Fruit fly (Drosophila melanogaster) whole organism, embryonic: ENCODE measurements around the gene CG11294.

Experiments
- Abd-B ChIP-seq: fragments of 200-800 bp; sonication (Bioruptor generic); optimal IDR thresholded peaks from 2 replicates; lab custom pipeline; 2018; ENCODE audit warnings: missing biosample characterization, mild to moderate bottlenecking, missing genetic modification characterization, moderate library complexity
- Ada2b ChIP-seq: fragments of 200-800 bp; sonication (Bioruptor generic); IDR thresholded peaks from 2 replicates; pipeline ENCODE4 v1.3.6; 2022; ENCODE audit warnings: missing biosample characterization, missing genetic modification characterization
- Antp ChIP-seq: fragments of 200-800 bp; sonication (Bioruptor generic); optimal IDR thresholded peaks from 3 replicates; lab custom pipeline; 2016; ENCODE audit warnings: missing biosample characterization, missing genetic modification characterization
- B-H2 ChIP-seq: fragments of 200-800 bp; sonication (Bioruptor generic); optimal IDR thresholded peaks from 2 replicates; lab custom pipeline; 2018; ENCODE audit warnings: missing biosample characterization, mild to moderate bottlenecking, missing genetic modification characterization
- CG12155 ChIP-seq: fragments of 200-800 bp; sonication (Bioruptor generic); optimal IDR thresholded peaks from 3 replicates; lab custom pipeline; 2016; ENCODE audit warnings: missing biosample characterization, missing genetic modification characterization
- CG14050 ChIP-seq: fragments of 200-800 bp; sonication (Bioruptor generic); IDR thresholded peaks from 3 replicates; pipeline ENCODE4 v1.3.6; 2022; ENCODE audit warnings: missing biosample characterization, missing genetic modification characterization
- CG14710 ChIP-seq: fragments of 200-800 bp; sonication (Bioruptor generic); optimal IDR thresholded peaks from 3 replicates; lab custom pipeline; 2019; ENCODE audit warnings: missing biosample characterization, mild to moderate bottlenecking, missing genetic modification characterization, moderate library complexity
- CG15696 ChIP-seq: fragments of 200-800 bp; sonication (Bioruptor generic); optimal IDR thresholded peaks from 2 replicates; lab custom pipeline; 2019; ENCODE audit warnings: missing biosample characterization, mild to moderate bottlenecking, missing genetic modification characterization, moderate library complexity
- CG16863 ChIP-seq: fragments of 200-800 bp; sonication (Bioruptor generic); optimal IDR thresholded peaks from 3 replicates; lab custom pipeline; 2016; ENCODE audit warnings: missing biosample characterization, missing genetic modification characterization
- CG17359 ChIP-seq: fragments of 200-800 bp; sonication (Bioruptor generic); optimal IDR thresholded peaks from 3 replicates; lab custom pipeline; 2018; ENCODE audit warnings: missing biosample characterization, mild to moderate bottlenecking, missing genetic modification characterization, moderate library complexity
- CG2129 ChIP-seq: fragments of 200-800 bp; sonication (Bioruptor generic); IDR thresholded peaks from 2 replicates; pipeline ENCODE4 v1.3.6; 2022; ENCODE audit warnings: missing biosample characterization, missing genetic modification characterization; ENCODE audit not compliant: partially characterized antibody
- CG30020 ChIP-seq: fragments of 200-800 bp; optimal IDR thresholded peaks from 2 replicates; lab custom pipeline; 2019; ENCODE audit warnings: missing biosample characterization, mild to moderate bottlenecking, missing genetic modification characterization, moderate library complexity
- CG43689 ChIP-seq: fragments of 200-800 bp; sonication (Bioruptor generic); IDR thresholded peaks from 2 replicates; pipeline ENCODE4 v1.3.6; 2022; ENCODE audit warnings: missing biosample characterization, missing genetic modification characterization
- CG5245 ChIP-seq: fragments of 200-800 bp; sonication (Bioruptor generic); optimal IDR thresholded peaks from 3 replicates; lab custom pipeline; 2016; ENCODE audit warnings: missing biosample characterization, missing genetic modification characterization
- CG7839 ChIP-seq: fragments of 200-800 bp; sonication (Bioruptor generic); optimal IDR thresholded peaks from 3 replicates; lab custom pipeline; 2018; ENCODE audit warnings: missing biosample characterization, mild to moderate bottlenecking, missing genetic modification characterization, moderate library complexity
- CG8765 ChIP-seq: fragments of 200-800 bp; sonication (Bioruptor generic); IDR thresholded peaks from 2 replicates; pipeline ENCODE4 v1.3.6; 2022; ENCODE audit warnings: missing biosample characterization, missing genetic modification characterization
- CG9215 ChIP-seq: fragments of 200-800 bp; sonication (Bioruptor generic); IDR thresholded peaks from 2 replicates; pipeline ENCODE4 v1.3.6; 2022; ENCODE audit warnings: missing biosample characterization, missing genetic modification characterization
- CG9797 ChIP-seq: fragments of 200-800 bp; sonication (Bioruptor generic); optimal IDR thresholded peaks from 3 replicates; lab custom pipeline; 2018; ENCODE audit warnings: missing biosample characterization, mild to moderate bottlenecking, missing genetic modification characterization
- Dek ChIP-seq: fragments of 200-800 bp; sonication (Bioruptor generic); optimal IDR thresholded peaks from 3 replicates; lab custom pipeline; 2019; ENCODE audit warnings: missing biosample characterization, mild to moderate bottlenecking, missing genetic modification characterization, moderate library complexity
- Doc2 ChIP-seq: fragments of 200-800 bp; sonication (Bioruptor generic); IDR thresholded peaks from 2 replicates; pipeline ENCODE4 v1.3.6; 2022; ENCODE audit warnings: missing biosample characterization, missing genetic modification characterization
- E2f1 ChIP-seq: fragments of 200-800 bp; sonication (Bioruptor generic); IDR thresholded peaks from 2 replicates; pipeline ENCODE4 v1.3.6; 2022; ENCODE audit warnings: missing biosample characterization, missing genetic modification characterization
- Jarid2 ChIP-seq: fragments of 200-800 bp; sonication (Bioruptor generic); optimal IDR thresholded peaks from 3 replicates; lab custom pipeline; 2017; ENCODE audit warnings: mild to moderate bottlenecking, missing biosample characterization, missing genetic modification reagents, missing genetic modification characterization
- MBD-R2 ChIP-seq: fragments of 200-800 bp; sonication (Bioruptor generic); IDR thresholded peaks from 2 replicates; pipeline ENCODE4 v1.3.6; 2022; ENCODE audit warnings: missing biosample characterization, missing genetic modification characterization
- Mes4 ChIP-seq: fragments of 200-800 bp; sonication (Bioruptor generic); optimal IDR thresholded peaks from 2 replicates; lab custom pipeline; 2016; ENCODE audit warnings: missing biosample characterization, missing genetic modification characterization
- Ptx1 ChIP-seq: fragments of 200-800 bp; sonication (Bioruptor generic); IDR thresholded peaks from 2 replicates; pipeline ENCODE4 v1.3.6; 2022; ENCODE audit warnings: missing biosample characterization, missing genetic modification characterization
- Trl ChIP-seq, 3 experiments: fragments of >200 bp in 2 of 3; fragments of 200-800 bp in 1 of 3; sonication (Bioruptor generic) in 1 of 3; optimal IDR thresholded peaks; 2 replicates in 1 of 3; 3 replicates in 2 of 3; lab custom pipeline; 2016 to 2017; ENCODE audit warnings: missing biosample characterization in 1 of 3, missing genetic modification characterization in 1 of 3
- bigmax ChIP-seq: fragments of 200-800 bp; sonication (Bioruptor generic); optimal IDR thresholded peaks from 2 replicates; lab custom pipeline; 2018; ENCODE audit warnings: missing biosample characterization, mild to moderate bottlenecking, missing genetic modification characterization
- cad ChIP-seq: fragments of >200 bp; optimal IDR thresholded peaks from 2 replicates; lab custom pipeline; 2017; ENCODE audit warnings: missing biosample characterization, missing genetic modification characterization
- cas ChIP-seq: fragments of 200-800 bp; sonication (Bioruptor generic); IDR thresholded peaks from 2 replicates; pipeline ENCODE4 v1.3.6; 2022; ENCODE audit warnings: missing biosample characterization, missing genetic modification characterization
- caup ChIP-seq: fragments of 200-800 bp; sonication (Bioruptor generic); optimal IDR thresholded peaks from 3 replicates; lab custom pipeline; 2017; ENCODE audit warnings: missing biosample characterization, mild to moderate bottlenecking, missing genetic modification characterization, moderate library complexity; ENCODE audit not compliant: severe bottlenecking
- cg ChIP-seq: fragments of 200-800 bp; sonication (Bioruptor generic); optimal IDR thresholded peaks from 3 replicates; lab custom pipeline; 2019; ENCODE audit warnings: missing biosample characterization, mild to moderate bottlenecking, missing genetic modification characterization, moderate library complexity
- corto ChIP-seq: fragments of 200-800 bp; sonication (Bioruptor generic); optimal IDR thresholded peaks from 2 replicates; lab custom pipeline; 2016; ENCODE audit warnings: missing biosample characterization, mild to moderate bottlenecking, missing genetic modification characterization, moderate library complexity
- dm ChIP-seq: fragments of 200-800 bp; sonication (Bioruptor generic); optimal IDR thresholded peaks from 3 replicates; lab custom pipeline; 2016; ENCODE audit warnings: missing biosample characterization, missing genetic modification characterization
- dpn ChIP-seq, 2 experiments: fragments of 200-800 bp; sonication (Bioruptor generic); optimal IDR thresholded peaks; 3 replicates each; lab custom pipeline; 2016; ENCODE audit warnings: missing biosample characterization in 2 of 2, missing genetic modification characterization in 2 of 2
- ems ChIP-seq: fragments of 200-800 bp; sonication (Bioruptor generic); optimal IDR thresholded peaks from 3 replicates; lab custom pipeline; 2016; ENCODE audit warnings: missing biosample characterization, missing genetic modification characterization
- esg ChIP-seq: fragments of 200-800 bp; sonication (Bioruptor generic); conservative IDR thresholded peaks from 2 replicates; pipeline ENCODE4 v1.3.6; 2022; ENCODE audit warnings: missing biosample characterization, missing genetic modification characterization
- exex ChIP-seq: fragments of 200-800 bp; sonication (Bioruptor generic); optimal IDR thresholded peaks from 4 replicates; lab custom pipeline; 2018; ENCODE audit warnings: missing biosample characterization, mild to moderate bottlenecking, missing genetic modification characterization, moderate library complexity
- grau ChIP-seq: fragments of 200-800 bp; optimal IDR thresholded peaks from 3 replicates; lab custom pipeline; 2019; ENCODE audit warnings: missing biosample characterization, mild to moderate bottlenecking, missing genetic modification characterization, moderate library complexity
- gt ChIP-seq: fragments of 200-800 bp; sonication (Bioruptor generic); IDR thresholded peaks from 2 replicates; pipeline ENCODE4 v1.3.6; 2022; ENCODE audit warnings: missing biosample characterization, missing genetic modification characterization
- insv ChIP-seq, 2 experiments: fragments of 200-800 bp; sonication (Bioruptor generic); optimal IDR thresholded peaks; 3 replicates each; lab custom pipeline; 2016 to 2018; ENCODE audit warnings: missing biosample characterization in 2 of 2, missing genetic modification characterization in 2 of 2
- lola ChIP-seq, 3 experiments: fragments of >200 bp in 2 of 3; fragments of 200-800 bp in 1 of 3; sonication (Bioruptor generic) in 1 of 3; optimal IDR thresholded peaks; 2 replicates each; lab custom pipeline; 2017 to 2019; ENCODE audit warnings: missing biosample characterization in 3 of 3, missing genetic modification characterization in 3 of 3, mild to moderate bottlenecking in 1 of 3, moderate library complexity in 1 of 3
- mld ChIP-seq: fragments of 200-800 bp; sonication (Bioruptor generic); IDR thresholded peaks from 3 replicates; pipeline ENCODE4 v1.3.6; 2022; ENCODE audit warnings: missing biosample characterization, missing genetic modification characterization; ENCODE audit not compliant: partially characterized antibody
- nerfin-1 ChIP-seq: fragments of 200-800 bp; sonication (Bioruptor generic); optimal IDR thresholded peaks from 3 replicates; lab custom pipeline; 2019; ENCODE audit warnings: missing biosample characterization, mild to moderate bottlenecking, missing genetic modification characterization, moderate library complexity
- pita ChIP-seq: fragments of 200-800 bp; sonication (Bioruptor generic); optimal IDR thresholded peaks from 2 replicates; lab custom pipeline; 2017; ENCODE audit warnings: missing biosample characterization, mild to moderate bottlenecking, missing genetic modification characterization
- pzg ChIP-seq: fragments of 200-800 bp; sonication (Bioruptor generic); optimal IDR thresholded peaks from 3 replicates; lab custom pipeline; 2018; ENCODE audit warnings: missing biosample characterization, mild to moderate bottlenecking, missing genetic modification characterization, moderate library complexity
- sens ChIP-seq: fragments of 200-800 bp; sonication (Bioruptor generic); peaks from one replicate; lab custom pipeline; 2016; ENCODE audit warnings: missing biosample characterization, missing genetic modification characterization
- shn ChIP-seq: fragments of 200-800 bp; sonication (Bioruptor generic); optimal IDR thresholded peaks from 3 replicates; lab custom pipeline; 2016; ENCODE audit warnings: missing biosample characterization, missing genetic modification characterization
- tna ChIP-seq: fragments of 200-800 bp; sonication (Bioruptor generic); IDR thresholded peaks from 2 replicates; pipeline ENCODE4 v1.3.6; 2022; ENCODE audit warnings: missing biosample characterization, missing genetic modification characterization; ENCODE audit not compliant: partially characterized antibody
- zf30C ChIP-seq: fragments of 200-800 bp; sonication (Bioruptor generic); optimal IDR thresholded peaks from 3 replicates; lab custom pipeline; 2018; ENCODE audit warnings: missing biosample characterization, mild to moderate bottlenecking, missing genetic modification characterization

CG11294 gene

DNA sequence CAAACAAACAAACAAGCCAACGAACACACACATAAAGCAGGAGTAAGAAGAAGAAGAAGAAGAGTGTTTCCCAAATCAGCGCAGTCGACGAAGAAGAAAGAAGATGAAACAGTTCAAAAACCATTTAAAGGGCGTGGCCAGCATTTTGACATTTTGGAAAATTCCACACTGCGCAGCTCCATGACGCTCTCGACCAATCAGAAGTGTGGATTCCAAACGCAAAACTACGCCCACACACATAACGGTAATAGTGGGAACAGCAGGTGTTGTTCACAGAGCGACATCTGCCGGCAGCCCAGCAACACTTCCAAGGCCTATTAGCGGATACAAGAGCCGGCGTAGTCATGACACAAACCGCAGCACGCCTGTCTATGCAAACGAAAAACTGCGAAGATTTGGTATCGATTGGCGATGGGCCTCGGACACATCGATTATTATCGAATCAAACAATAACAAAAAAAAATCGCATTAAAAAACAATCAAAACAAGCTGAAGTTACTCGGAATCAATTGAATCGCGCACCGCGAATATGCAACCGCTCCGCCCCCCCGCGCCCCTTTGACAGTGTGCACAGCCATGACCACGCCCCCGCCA lies 16.7 kb downstream of the CG11294 start, which contains the start of gene Rubicon (continued):
- TF ChIP-seq bigmax (GFP tag; lab: Kevin White, UChicago) (peak; percentile 16), Doc2 (no peak), CG14050 (GFP tag; lab: Robert Waterston, UW) (no peak), CG43689 (GFP tag; lab: Robert Waterston, UW) (no peak), CG8765 (GFP tag; lab: Robert Waterston, UW) (no peak), Abd-B (GFP tag; lab: Kevin White, UChicago) (peak; percentile 36), esg (GFP tag; lab: Robert Waterston, UW) (no peak), CG15696 (peak; percentile 8), Ptx1 (GFP tag; lab: Robert Waterston, UW) (peak; percentile 38), caup (peak; percentile 47), CG7839 (tag; lab: Kevin White, UChicago) (peak; percentile 15), CG12155 (GFP tag; lab: Kevin White, UChicago) (peak; percentile 50), lola (GFP tag; optimal IDR thresholded peaks at IDR 0.05; lab: Kevin White, UChicago) (no peak), sens (GFP tag; lab: Kevin White, UChicago) (peak; percentile 76), tna (GFP tag; lab: Robert Waterston, UW) (peak; percentile 84), CG17359 (tag; lab: Kevin White, UChicago) (peak; percentile 38), cg (peak; percentile 51), gt (GFP tag; lab: Robert Waterston, UW) (no peak), CG2129 (GFP tag; lab: Robert Waterston, UW) (peak; percentile 48; the same call in 1 of the 2 replicates), CG30020 (no peak), B-H2 (GFP tag; lab: Kevin White, UChicago) (peak; percentile 59), zf30C (GFP tag; lab: Kevin White, UChicago) (no peak), E2f1 (GFP tag; lab: Robert Waterston, UW) (peak; percentile 27; the same call in 1 of the 2 replicates), shn (GFP tag; lab: Kevin White, UChicago) (no peak), cas (GFP tag; lab: Robert Waterston, UW) (peak; percentile 22; the same call in 1 of the 2 replicates), pita (GFP tag; lab: Kevin White, UChicago) (peak; percentile 97), Mes4 (GFP tag; lab: Kevin White, UChicago) (peak; percentile 5), cad (no peak), grau (tag; lab: Kevin White, UChicago) (peak; percentile 42), nerfin-1 (tag; lab: Kevin White, UChicago) (peak; percentile 31), exex (peak; percentile 73), mld (peak; percentile 48; the same call in 2 of the 3 replicates), Dek (tag; lab: Kevin White, UChicago) (peak; percentile 48), Trl (optimal IDR thresholded peaks at IDR 0.05; lab: Kevin White, UChicago) (no peak), Trl (GFP tag; optimal IDR thresholded peaks at IDR 0.05; lab: Kevin White, UChicago) (peak; percentile 36), pzg (GFP tag; lab: Kevin White, UChicago) (peak; percentile 95), ems (GFP tag; lab: Kevin White, UChicago) (no peak), CG5245 (GFP tag; lab: Kevin White, UChicago) (peak; percentile 32), dm (peak; percentile 77), Antp (GFP tag; lab: Kevin White, UChicago) (peak; percentile 9), CG14710 (tag; lab: Kevin White, UChicago) (peak; percentile 75), insv (GFP tag; optimal IDR thresholded peaks at IDR 0.05; lab: Kevin White, UChicago) (peak in 1 of 2 experiments; percentile 68), CG9797 (GFP tag; lab: Kevin White, UChicago) (peak; percentile 58), CG9215 (GFP tag; lab: Robert Waterston, UW) (peak; percentile 26; the same call in 1 of the 2 replicates), MBD-R2 (GFP tag; lab: Robert Waterston, UW) (peak; percentile 83), Ada2b (GFP tag; lab: Robert Waterston, UW) (no peak), CG16863 (GFP tag; lab: Kevin White, UChicago) (peak; percentile 10), Jarid2 (GFP tag; lab: Kevin White, UChicago) (peak; percentile 49), corto (GFP tag; lab: Kevin White, UChicago) (no peak), dpn (GFP tag; optimal IDR thresholded peaks at IDR 0.05; lab: Kevin White, UChicago) (peak; percentile 35 to 44)
